Fruit fly (Drosophila melanogaster) whole organism: ENCODE measurements around the gene beta4GalNAcTB.

Experiments used
- pan ChIP-seq: fragments of >200 bp; optimal IDR thresholded peaks from 2 replicates; lab custom pipeline; 2017
- usp ChIP-seq: fragments of >200 bp; optimal IDR thresholded peaks from 2 replicates; lab custom pipeline; 2017; ENCODE audit warnings: missing biosample characterization, missing genetic modification characterization, mixed read lengths

dm6 chr3R:29082034-29082433 is 48.2 kb upstream of the beta4GalNAcTB start:
- no peak for TF ChIP-seq usp
- TF ChIP-seq pan, result no peak
